Worm (Caenorhabditis elegans) whole organism, L1 larva: Measurements from ENCODE around the gene nspb-3.

Experiments
- C04F5.9 ChIP-seq: sonication (generic microtip); optimal IDR thresholded peaks from 2 replicates; lab custom pipeline; 2016; ENCODE audit warnings: missing genetic modification characterization, missing compliant biosample characterization
- F16B12.6 ChIP-seq: fragments of 150-350 bp; optimal IDR thresholded peaks from 2 replicates; lab custom pipeline; 2014; ENCODE audit warnings: missing biosample characterization, missing genetic modification characterization
- Y116A8C.19 ChIP-seq: sonication (generic microtip); optimal IDR thresholded peaks from 2 replicates; lab custom pipeline; 2016; ENCODE audit warnings: missing compliant biosample characterization, missing genetic modification characterization, borderline replicate concordance
- alr-1 ChIP-seq: fragments of 200-800 bp; sonication (Bioruptor generic); optimal IDR thresholded peaks from 2 replicates; lab custom pipeline; 2018; ENCODE audit warnings: borderline replicate concordance, mild to moderate bottlenecking, missing genetic modification characterization, missing compliant biosample characterization
- ceh-8 ChIP-seq: fragments of 200-800 bp; sonication (Bioruptor generic); optimal IDR thresholded peaks from 2 replicates; lab custom pipeline; 2018; ENCODE audit warnings: mild to moderate bottlenecking, missing genetic modification characterization, moderate library complexity, missing compliant biosample characterization
- ceh-88 ChIP-seq: fragments of 200-800 bp; sonication (Bioruptor generic); IDR thresholded peaks from 2 replicates; pipeline ENCODE4 v1.3.6; 2022; ENCODE audit warnings: missing genetic modification characterization, missing compliant biosample characterization
- ces-1 ChIP-seq: fragments of 150-350 bp; optimal IDR thresholded peaks from 2 replicates; lab custom pipeline; 2014; ENCODE audit warnings: missing biosample characterization, missing genetic modification reagents, missing genetic modification characterization
- dpl-1 ChIP-seq, 3 experiments: fragments of 150-350 bp in 2 of 3; sonication (generic microtip) in 1 of 3; optimal IDR thresholded peaks; 2 replicates each; lab custom pipeline; 2014 to 2017; ENCODE audit warnings: missing biosample characterization in 3 of 3, missing genetic modification characterization in 3 of 3, missing genetic modification reagents in 3 of 3
- efl-1 ChIP-seq, 4 experiments: fragments of 150-350 bp; optimal IDR thresholded peaks in 3 of 4; peaks in 1 of 4; 1 replicate in 1 of 4; 2 replicates in 3 of 4; lab custom pipeline; 2014; ENCODE audit warnings: missing biosample characterization in 2 of 4, missing genetic modification characterization in 2 of 4, missing genetic modification reagents in 2 of 4
- elt-2 ChIP-seq: sonication (generic microtip); optimal IDR thresholded peaks from 2 replicates; lab custom pipeline; 2016; ENCODE audit warnings: missing genetic modification characterization, mild to moderate bottlenecking, inconsistent platforms, missing compliant biosample characterization, missing genetic modification reagents
- grh-1 ChIP-seq: fragments of 200-800 bp; sonication (Bioruptor generic); IDR thresholded peaks from 2 replicates; pipeline ENCODE4 v1.3.6; 2022; ENCODE audit warnings: missing genetic modification reagents, missing genetic modification characterization, missing compliant biosample characterization
- hlh-17 ChIP-seq: fragments of 200-800 bp; sonication (Bioruptor generic); optimal IDR thresholded peaks from 2 replicates; lab custom pipeline; 2018; ENCODE audit warnings: missing genetic modification characterization, mild to moderate bottlenecking, missing compliant biosample characterization, moderate library complexity, borderline replicate concordance
- hlh-4 ChIP-seq: sonication (generic microtip); optimal IDR thresholded peaks from 2 replicates; lab custom pipeline; 2016; ENCODE audit warnings: mild to moderate bottlenecking, missing genetic modification characterization, missing compliant biosample characterization
- hpl-2 ChIP-seq: fragments of 150-350 bp; optimal IDR thresholded peaks from 2 replicates; lab custom pipeline; 2014; ENCODE audit warnings: missing biosample characterization, missing genetic modification reagents, missing genetic modification characterization
- irx-1 ChIP-seq: sonication (generic microtip); optimal IDR thresholded peaks from 2 replicates; lab custom pipeline; 2016; ENCODE audit warnings: missing genetic modification characterization, missing compliant biosample characterization
- jun-1 ChIP-seq: fragments of 150-350 bp; optimal IDR thresholded peaks from 2 replicates; lab custom pipeline; 2014; ENCODE audit warnings: missing biosample characterization, missing genetic modification reagents, missing genetic modification characterization
- lin-15B ChIP-seq: fragments of 150-350 bp; sonication (generic microtip); optimal IDR thresholded peaks from 3 replicates; lab custom pipeline; 2014; ENCODE audit warnings: missing biosample characterization, missing genetic modification characterization
- lir-3 ChIP-seq: sonication (generic microtip); optimal IDR thresholded peaks from 2 replicates; lab custom pipeline; 2016; ENCODE audit warnings: mild to moderate bottlenecking, missing genetic modification characterization, moderate library complexity, missing compliant biosample characterization; ENCODE audit not compliant: poor library complexity
- lsy-2 ChIP-seq, 2 experiments: fragments of 150-350 bp; optimal IDR thresholded peaks; 2 replicates each; lab custom pipeline; 2014; ENCODE audit warnings: missing biosample characterization in 2 of 2, missing genetic modification characterization in 2 of 2
- mab-9 ChIP-seq: fragments of 200-800 bp; sonication (Bioruptor generic); IDR thresholded peaks from 2 replicates; pipeline ENCODE4 v1.3.6; 2022; ENCODE audit warnings: missing genetic modification reagents, missing genetic modification characterization, missing compliant biosample characterization
- mef-2 ChIP-seq: fragments of 150-350 bp; optimal IDR thresholded peaks from 2 replicates; lab custom pipeline; 2014; ENCODE audit warnings: missing biosample characterization, missing genetic modification characterization
- nhr-11 ChIP-seq: fragments of 150-350 bp; optimal IDR thresholded peaks from 2 replicates; lab custom pipeline; 2014; ENCODE audit warnings: missing biosample characterization, missing genetic modification characterization
- nhr-19 ChIP-seq: fragments of 200-800 bp; sonication (Bioruptor generic); conservative IDR thresholded peaks from 2 replicates; pipeline ENCODE4 v1.3.6; 2022; ENCODE audit warnings: missing genetic modification characterization, missing compliant biosample characterization
- nhr-20 ChIP-seq: sonication (generic microtip); optimal IDR thresholded peaks from 2 replicates; lab custom pipeline; 2016; ENCODE audit warnings: mild to moderate bottlenecking, missing genetic modification characterization, missing compliant biosample characterization
- nhr-71 ChIP-seq: sonication (generic microtip); optimal IDR thresholded peaks from 2 replicates; lab custom pipeline; 2016; ENCODE audit warnings: mild to moderate bottlenecking, missing genetic modification characterization, moderate library complexity, missing compliant biosample characterization
- nhr-76 ChIP-seq: sonication (generic microtip); optimal IDR thresholded peaks from 2 replicates; lab custom pipeline; 2017; ENCODE audit warnings: missing biosample characterization, missing genetic modification characterization
- nhr-90 ChIP-seq: sonication (generic microtip); optimal IDR thresholded peaks from 2 replicates; lab custom pipeline; 2016; ENCODE audit warnings: mild to moderate bottlenecking, missing genetic modification characterization, missing compliant biosample characterization; ENCODE audit not compliant: poor library complexity
- pag-3 ChIP-seq: sonication (generic microtip); optimal IDR thresholded peaks from 2 replicates; lab custom pipeline; 2017; ENCODE audit warnings: missing genetic modification characterization, mild to moderate bottlenecking, missing compliant biosample characterization, antibody characterized with exemption, borderline replicate concordance; ENCODE audit not compliant: insufficient read depth
- pax-3 ChIP-seq: fragments of 200-800 bp; sonication (Bioruptor generic); optimal IDR thresholded peaks from 2 replicates; lab custom pipeline; 2018; ENCODE audit warnings: mild to moderate bottlenecking, missing genetic modification characterization, moderate library complexity, missing compliant biosample characterization
- rnt-1 ChIP-seq: sonication (generic microtip); optimal IDR thresholded peaks from 2 replicates; lab custom pipeline; 2016; ENCODE audit warnings: mild to moderate bottlenecking, missing genetic modification characterization, moderate library complexity, missing compliant biosample characterization
- skn-1 ChIP-seq: fragments of 150-350 bp; optimal IDR thresholded peaks from 2 replicates; lab custom pipeline; 2014; ENCODE audit warnings: missing biosample characterization, missing genetic modification characterization
- snpc-4 ChIP-seq: fragments of 150-350 bp; optimal IDR thresholded peaks from 2 replicates; lab custom pipeline; 2014; ENCODE audit warnings: missing biosample characterization, missing genetic modification characterization
- snu-23 ChIP-seq: sonication (generic microtip); optimal IDR thresholded peaks from 2 replicates; lab custom pipeline; 2016; ENCODE audit warnings: missing genetic modification characterization, missing compliant biosample characterization
- sox-4 ChIP-seq: sonication (generic microtip); optimal IDR thresholded peaks from 2 replicates; lab custom pipeline; 2016; ENCODE audit warnings: missing genetic modification characterization, missing compliant biosample characterization
- sup-37 ChIP-seq: fragments of 200-800 bp; sonication (Bioruptor generic); optimal IDR thresholded peaks from 2 replicates; lab custom pipeline; 2018; ENCODE audit warnings: mild to moderate bottlenecking, missing genetic modification characterization, missing compliant biosample characterization
- unc-130 ChIP-seq: fragments of 150-350 bp; optimal IDR thresholded peaks from 2 replicates; lab custom pipeline; 2017; ENCODE audit warnings: missing biosample characterization, missing genetic modification characterization, inconsistent platforms
- unc-30 ChIP-seq: sonication (generic microtip); optimal IDR thresholded peaks from 2 replicates; lab custom pipeline; 2017; ENCODE audit warnings: missing biosample characterization, missing genetic modification characterization
- unc-62 ChIP-seq: fragments of 150-350 bp; optimal IDR thresholded peaks from 2 replicates; lab custom pipeline; 2014; ENCODE audit warnings: missing biosample characterization, missing genetic modification reagents, missing genetic modification characterization
- unc-86 ChIP-seq: sonication (generic microtip); optimal IDR thresholded peaks from 2 replicates; lab custom pipeline; 2016; ENCODE audit warnings: missing genetic modification characterization, missing compliant biosample characterization
- unc-98 ChIP-seq: fragments of 200-800 bp; sonication (Bioruptor generic); IDR thresholded peaks from 2 replicates; pipeline ENCODE4 v1.3.6; 2022; ENCODE audit warnings: missing genetic modification characterization, missing compliant biosample characterization
- vab-15 ChIP-seq: sonication (generic microtip); optimal IDR thresholded peaks from 2 replicates; lab custom pipeline; 2017; ENCODE audit warnings: missing genotype, mild to moderate bottlenecking, missing genetic modification characterization, missing compliant biosample characterization
- xbp-1 ChIP-seq: sonication (generic microtip); optimal IDR thresholded peaks from 2 replicates; lab custom pipeline; 2016; ENCODE audit warnings: missing genetic modification characterization, missing compliant biosample characterization
- zip-4 ChIP-seq: fragments of 200-800 bp; sonication (Bioruptor generic); optimal IDR thresholded peaks from 2 replicates; lab custom pipeline; 2018; ENCODE audit warnings: mild to moderate bottlenecking, missing genetic modification characterization, moderate library complexity, missing compliant biosample characterization

Gene nspb-3

ce11 chrIV:6585397-6585921 lies 9.3 kb downstream of the nspb-3 start, which contains the start of the genes F38A5.2 and dnj-11 (continued):
- TF ChIP-seq lin-15B, result peak; percentile 91
- TF ChIP-seq sox-4 (tag; lab: Kevin White, UChicago), result peak; percentile 42
- TF ChIP-seq snpc-4 (tag; lab: Kevin White, UChicago), result peak; percentile 67
- TF ChIP-seq hpl-2 (GFP tag; lab: Kevin White, UChicago), result peak; percentile 62
- no peak for TF ChIP-seq unc-30 (tag; lab: Kevin White, UChicago)
- peak; percentile 79 to 86 (median 83) for TF ChIP-seq dpl-1 (GFP tag; optimal IDR thresholded peaks at IDR 0.05; lab: Kevin White, UChicago)
- no peak for TF ChIP-seq Y116A8C.19 (tag; lab: Kevin White, UChicago)
- peak; percentile 90 for TF ChIP-seq nhr-71 (tag; lab: Kevin White, UChicago)
- TF ChIP-seq C04F5.9 (tag; lab: Kevin White, UChicago), result peak; percentile 28
- TF ChIP-seq xbp-1 (tag; lab: Kevin White, UChicago), result peak; percentile 86
- TF ChIP-seq ceh-8, result no peak
- peak; percentile 26 for TF ChIP-seq pag-3 (tag; lab: Kevin White, UChicago)
- peak; percentile 74 for TF ChIP-seq grh-1
- TF ChIP-seq nhr-20 (tag; lab: Kevin White, UChicago), result peak; percentile 87
- TF ChIP-seq hlh-17 (GFP tag; lab: Kevin White, UChicago), result no peak
- no peak for TF ChIP-seq nhr-76 (tag; lab: Kevin White, UChicago)
- no peak for TF ChIP-seq unc-98
- no peak for TF ChIP-seq unc-62 (GFP tag; lab: Kevin White, UChicago)
- TF ChIP-seq irx-1, result peak; percentile 75
- peak; percentile 69 for TF ChIP-seq jun-1
- TF ChIP-seq F16B12.6 (tag; lab: Kevin White, UChicago), result peak; percentile 60
- TF ChIP-seq elt-2 (tag; lab: Kevin White, UChicago), result peak; percentile 37
- peak; percentile 90 for TF ChIP-seq rnt-1 (tag; lab: Kevin White, UChicago)
- TF ChIP-seq snu-23 (GFP tag; lab: Kevin White, UChicago), result peak; percentile 91
- no peak for TF ChIP-seq mab-9 (GFP tag; lab: Robert Waterston, UW)
- peak; percentile 80 for TF ChIP-seq unc-86 (tag; lab: Kevin White, UChicago)
- TF ChIP-seq unc-130 (tag; lab: Kevin White, UChicago), result peak; percentile 90
- TF ChIP-seq efl-1 (optimal IDR thresholded peaks at IDR 0.05; lab: Kevin White, UChicago), result peak; percentile 88 to 90
- peak; percentile 83 to 98 for TF ChIP-seq efl-1 (GFP tag; optimal IDR thresholded peaks at IDR 0.05 in 1 of 2; lab: Kevin White, UChicago)
- TF ChIP-seq ces-1 (GFP tag; lab: Kevin White, UChicago), result no peak
- peak; percentile 82 for TF ChIP-seq nhr-19 (GFP tag; lab: Robert Waterston, UW)
- TF ChIP-seq zip-4, result peak; percentile 58
- TF ChIP-seq, all 84 proteins: peak for 57

- TF ChIP-seq jun-1 (no peak), ceh-88 (GFP tag; lab: Robert Waterston, UW) (no peak)
Observed at ce11 chrIV:6582604-6583003, 12.2 kb downstream of the nspb-3 start, which contains the start of gene odr-8. TSS of gene odr-8 (minus strand) at chrIV:6582704.

ce11 chrIV:6581658-6582057 lies 13.1 kb downstream of the nspb-3 start:
- TF ChIP-seq lir-3 (tag; lab: Kevin White, UChicago) (no peak), nhr-11 (tag; lab: Kevin White, UChicago) (no peak), lsy-2 (tag; optimal IDR thresholded peaks at IDR 0.05; lab: Kevin White, UChicago) (no peak), alr-1 (tag; lab: Kevin White, UChicago) (no peak), zip-4 (no peak), skn-1 (tag; lab: Kevin White, UChicago) (no peak), sox-4 (tag; lab: Kevin White, UChicago) (no peak), vab-15 (tag; lab: Kevin White, UChicago) (no peak), lin-15B (no peak), mef-2 (no peak), nhr-90 (no peak), pax-3 (tag; lab: Kevin White, UChicago) (no peak), hlh-4 (tag; lab: Kevin White, UChicago) (no peak), sup-37 (GFP tag; lab: Kevin White, UChicago) (no peak)
